Worm (Caenorhabditis elegans) whole organism, early embryonic: ENCODE data around the gene C42C1.8.

Source experiments
- B0310.2 ChIP-seq: sonication (generic microtip); optimal IDR thresholded peaks from 2 replicates; lab custom pipeline; 2016; ENCODE audit warnings: mild to moderate bottlenecking, missing genetic modification characterization, missing compliant biosample characterization
- F13C5.2 ChIP-seq: sonication (generic microtip); optimal IDR thresholded peaks from 2 replicates; lab custom pipeline; 2017; ENCODE audit warnings: mild to moderate bottlenecking, missing genetic modification characterization, inconsistent platforms, missing compliant biosample characterization
- aly-1 ChIP-seq: sonication (generic microtip); optimal IDR thresholded peaks from 2 replicates; lab custom pipeline; 2016; ENCODE audit warnings: missing genetic modification characterization, missing compliant biosample characterization
- ama-1 ChIP-seq: fragments of 150-350 bp; optimal IDR thresholded peaks from 2 replicates; lab custom pipeline; 2014
- ceh-13 ChIP-seq: fragments of 200-800 bp; sonication (Bioruptor generic); optimal IDR thresholded peaks from 2 replicates; lab custom pipeline; 2018; ENCODE audit warnings: mild to moderate bottlenecking, missing genetic modification characterization, missing compliant biosample characterization
- ceh-36 ChIP-seq: sonication (generic microtip); optimal IDR thresholded peaks from 2 replicates; lab custom pipeline; 2016; ENCODE audit warnings: missing genetic modification characterization, inconsistent platforms, missing compliant biosample characterization
- ets-7 ChIP-seq: sonication (generic microtip); optimal IDR thresholded peaks from 2 replicates; lab custom pipeline; 2016; ENCODE audit warnings: missing genotype, missing genetic modification characterization, missing compliant biosample characterization
- flt-1 ChIP-seq: fragments of 200-800 bp; sonication (Bioruptor generic); IDR thresholded peaks from 2 replicates; pipeline ENCODE4 v1.3.6; 2022; ENCODE audit warnings: missing genetic modification characterization, missing compliant biosample characterization
- hmbx-1 ChIP-seq: sonication (generic microtip); optimal IDR thresholded peaks from 2 replicates; lab custom pipeline; 2016; ENCODE audit warnings: mild to moderate bottlenecking, missing genetic modification characterization, missing compliant biosample characterization
- hmg-4 ChIP-seq: fragments of 200-800 bp; sonication (Bioruptor generic); optimal IDR thresholded peaks from 2 replicates; lab custom pipeline; 2018; ENCODE audit warnings: mild to moderate bottlenecking, missing genetic modification characterization, missing compliant biosample characterization
- hnd-1 ChIP-seq: sonication (generic microtip); optimal IDR thresholded peaks from 2 replicates; lab custom pipeline; 2016; ENCODE audit warnings: missing genetic modification characterization, missing compliant biosample characterization
- pes-1 ChIP-seq: fragments of 200-800 bp; sonication (Bioruptor generic); IDR thresholded peaks from 2 replicates; pipeline ENCODE4 v1.3.6; 2022; ENCODE audit warnings: missing genetic modification reagents, missing genetic modification characterization, missing compliant biosample characterization
- scrt-1 ChIP-seq: fragments of 200-800 bp; sonication (Bioruptor generic); IDR thresholded peaks from 2 replicates; pipeline ENCODE4 v1.3.6; 2022; ENCODE audit warnings: missing genetic modification characterization, missing compliant biosample characterization
- sea-1 ChIP-seq: fragments of 200-800 bp; sonication (Bioruptor generic); conservative IDR thresholded peaks from 2 replicates; pipeline ENCODE4 v1.3.6; 2022; ENCODE audit warnings: missing genetic modification characterization, missing compliant biosample characterization
- tbx-11 ChIP-seq: fragments of 200-800 bp; sonication (Bioruptor generic); IDR thresholded peaks from 2 replicates; pipeline ENCODE4 v1.3.6; 2022; ENCODE audit warnings: missing genetic modification characterization, missing compliant biosample characterization
- tbx-37 ChIP-seq: fragments of 200-800 bp; sonication (Bioruptor generic); conservative IDR thresholded peaks from 2 replicates; pipeline ENCODE4 v1.3.6; 2022; ENCODE audit warnings: missing genetic modification reagents, missing genetic modification characterization, missing compliant biosample characterization
- tra-4 ChIP-seq: sonication (generic microtip); optimal IDR thresholded peaks from 2 replicates; lab custom pipeline; 2017; ENCODE audit warnings: missing genetic modification characterization, missing compliant biosample characterization

The C42C1.8 gene

DNA sequence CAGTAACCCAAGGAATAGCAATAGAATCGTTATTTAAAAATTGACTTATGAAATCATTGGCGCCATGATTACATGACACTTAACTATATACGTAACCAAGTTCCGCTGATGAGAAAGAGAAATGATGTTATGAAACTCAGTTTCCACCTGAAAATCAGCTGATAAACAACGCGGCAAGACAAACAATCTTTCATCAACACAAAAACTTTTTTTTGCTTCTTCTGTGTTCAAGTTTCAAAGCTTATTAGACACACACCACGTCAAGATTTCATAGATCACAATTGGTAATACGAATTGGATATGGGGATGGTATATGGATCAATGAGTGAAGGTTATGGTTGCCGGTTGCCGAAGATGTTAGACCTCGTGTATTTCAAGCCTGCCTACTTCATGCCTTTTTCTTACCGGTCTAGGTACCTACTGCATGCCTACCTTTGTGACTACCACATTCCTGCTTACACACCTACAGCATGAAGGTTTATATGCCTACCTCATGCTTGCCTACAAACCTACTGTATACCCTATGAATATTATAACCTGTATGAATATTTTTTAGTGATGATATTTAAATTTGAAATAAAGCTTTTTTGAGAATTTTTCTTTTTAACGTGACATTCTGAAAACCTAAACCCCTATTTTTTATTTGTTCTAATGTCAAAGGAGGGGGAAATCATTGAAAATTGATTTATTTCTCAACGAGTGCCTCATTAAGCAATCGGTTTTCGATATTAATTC lies 46.2 kb downstream of the C42C1.8 start, which contains the start of the genes F19B6.10 and wht-5:
Gene F19B6.10, plus strand, starts transcription at position 301 of the 735 bp plus-strand sequence.
Gene wht-5, plus strand, starts transcription at position 685 of the 735 bp plus-strand sequence.
- no peak for TF ChIP-seq tbx-37 (GFP tag; lab: Robert Waterston, UW)
- no peak for TF ChIP-seq tra-4 (tag; lab: Kevin White, UChicago)
- TF ChIP-seq sea-1 (GFP tag; lab: Robert Waterston, UW): no peak
- TF ChIP-seq F13C5.2 (tag; lab: Kevin White, UChicago): no peak
- no peak for TF ChIP-seq hnd-1 (tag; lab: Kevin White, UChicago)
- TF ChIP-seq tbx-11 (GFP tag; lab: Robert Waterston, UW): no peak
- TF ChIP-seq scrt-1: no peak
- TF ChIP-seq B0310.2 (tag; lab: Kevin White, UChicago): no peak
- TF ChIP-seq flt-1 (GFP tag; lab: Robert Waterston, UW): no peak
- no peak for TF ChIP-seq ceh-13 (GFP tag; lab: Kevin White, UChicago)
- TF ChIP-seq hmg-4 (GFP tag; lab: Kevin White, UChicago): no peak
- no peak for TF ChIP-seq aly-1 (tag; lab: Kevin White, UChicago)
- no peak for TF ChIP-seq ama-1 (lab: Kevin White, UChicago)
- no peak for TF ChIP-seq ets-7 (tag; lab: Kevin White, UChicago)

DNA sequence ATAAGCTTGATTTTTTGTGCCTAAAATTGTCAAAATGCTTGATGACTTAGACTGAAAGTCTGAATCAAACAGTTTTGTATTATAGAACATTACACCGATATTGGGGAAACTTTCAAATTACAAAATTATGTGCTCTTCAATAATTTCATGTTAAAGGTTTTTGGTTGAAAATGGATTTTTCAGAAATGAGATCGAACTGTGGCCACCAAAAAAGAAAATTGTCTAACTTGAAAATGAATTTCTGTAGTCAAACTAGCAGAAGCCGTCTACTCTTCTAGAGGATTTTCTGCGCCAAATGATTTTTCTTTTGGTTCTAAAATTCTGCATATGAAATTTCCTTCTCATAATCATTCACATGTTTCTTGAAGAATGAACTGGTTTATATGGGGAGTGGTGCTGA lies 50.0 kb downstream of the C42C1.8 start:
- TF ChIP-seq scrt-1 (no peak), ceh-36 (no peak), tbx-37 (GFP tag; lab: Robert Waterston, UW) (no peak), tbx-11 (GFP tag; lab: Robert Waterston, UW) (no peak), aly-1 (tag; lab: Kevin White, UChicago) (no peak), pes-1 (GFP tag; lab: Robert Waterston, UW) (no peak), hnd-1 (tag; lab: Kevin White, UChicago) (no peak), flt-1 (GFP tag; lab: Robert Waterston, UW) (no peak), ama-1 (lab: Kevin White, UChicago) (no peak), B0310.2 (tag; lab: Kevin White, UChicago) (no peak), tra-4 (tag; lab: Kevin White, UChicago) (no peak), ets-7 (tag; lab: Kevin White, UChicago) (no peak), F13C5.2 (tag; lab: Kevin White, UChicago) (no peak), hmg-4 (GFP tag; lab: Kevin White, UChicago) (no peak), ceh-13 (GFP tag; lab: Kevin White, UChicago) (no peak), sea-1 (GFP tag; lab: Robert Waterston, UW) (no peak), hmbx-1 (no peak)
